Fruit fly (Drosophila melanogaster): ENCODE measurements around the gene CG12523.

Gene CG12523

DNA sequence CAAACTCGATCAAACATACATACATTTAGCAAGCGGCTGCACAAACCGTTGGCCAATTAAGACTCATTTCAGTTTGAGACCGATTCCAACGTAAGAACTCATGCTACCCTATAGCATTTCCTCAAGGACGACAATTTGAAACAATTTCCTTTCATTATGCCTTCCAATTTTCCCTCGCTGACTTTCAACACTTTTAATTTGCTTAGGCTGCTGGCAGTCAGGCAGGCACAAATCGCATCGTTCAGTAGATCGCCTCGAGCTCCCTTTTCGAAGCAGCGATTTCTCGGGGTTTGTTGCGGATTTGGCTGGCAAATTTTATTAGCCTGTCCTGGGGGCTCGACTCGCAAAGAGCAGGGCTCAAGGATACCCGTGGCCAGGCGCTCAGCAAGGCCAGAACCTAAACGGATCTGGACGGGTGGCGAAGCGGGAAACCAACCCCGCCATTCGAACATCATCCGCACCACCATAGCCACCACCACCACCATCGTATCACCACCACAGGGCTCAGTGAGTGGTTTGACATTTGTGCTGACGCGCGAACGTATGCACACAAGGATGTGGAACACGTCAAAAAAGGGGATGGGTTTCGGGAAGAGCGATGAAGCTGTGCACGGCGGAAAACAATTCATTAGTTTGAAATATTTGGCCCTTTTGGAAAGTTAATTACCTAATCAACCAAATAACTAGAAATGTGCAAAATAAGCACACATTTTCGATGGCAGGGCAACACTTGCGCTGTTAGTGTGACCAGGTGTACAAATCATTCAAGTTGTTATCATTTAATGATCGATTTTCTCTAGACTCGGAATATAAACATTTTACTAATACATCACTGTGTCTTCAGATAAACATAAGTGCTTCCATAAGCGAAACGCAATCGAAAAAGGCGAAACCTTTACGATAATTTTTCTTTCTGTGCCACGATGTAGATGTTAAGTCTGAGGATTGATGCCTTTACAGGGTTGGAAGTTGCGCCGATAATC, 43.8 kb downstream of the CG12523 start (continued):
- TF ChIP-seq CG13296 (GFP tag; optimal IDR thresholded peaks at IDR 0.05), result no peak
- TF ChIP-seq ssp (GFP tag; IDR thresholded peaks at IDR 0.05), result no peak
- TF ChIP-seq CG12104 (GFP tag; optimal IDR thresholded peaks at IDR 0.05), result peak; percentile 10
- TF ChIP-seq emc (GFP tag; optimal IDR thresholded peaks at IDR 0.05), result no peak
- peak; percentile 49 for TF ChIP-seq zen (tag; optimal IDR thresholded peaks at IDR 0.05)
- TF ChIP-seq CG43689 (GFP tag; IDR thresholded peaks at IDR 0.05), result no peak
- TF ChIP-seq fd64A (GFP tag; optimal IDR thresholded peaks at IDR 0.05), result no peak
- TF ChIP-seq CG33213 (GFP tag; optimal IDR thresholded peaks at IDR 0.05), result no peak
- no peak for TF ChIP-seq CG18011 (GFP tag; optimal IDR thresholded peaks at IDR 0.05)
- no peak for TF ChIP-seq CG8281 (tag; optimal IDR thresholded peaks at IDR 0.05)
- no peak for TF ChIP-seq Lpt (GFP tag; optimal IDR thresholded peaks at IDR 0.05)
- peak; percentile 63 for TF ChIP-seq CG1603 (tag; optimal IDR thresholded peaks at IDR 0.05)
- TF ChIP-seq CG4404 (GFP tag; IDR thresholded peaks at IDR 0.05), result no peak
- peak; percentile 56 for TF ChIP-seq CG2202 (tag; optimal IDR thresholded peaks at IDR 0.05)
- no peak for TF ChIP-seq Spps (tag; optimal IDR thresholded peaks at IDR 0.05)
- TF ChIP-seq CG6765 (GFP tag; optimal IDR thresholded peaks at IDR 0.05), result no peak
- no peak for TF ChIP-seq Scr (GFP tag; IDR thresholded peaks at IDR 0.05; ENCODE audit: partially characterized antibody)
- TF ChIP-seq CG12659 (GFP tag; optimal IDR thresholded peaks at IDR 0.05), result peak; percentile 35
- peak; percentile 44 for TF ChIP-seq Sox102F (GFP tag; optimal IDR thresholded peaks at IDR 0.05)
- TF ChIP-seq CG17612 (GFP tag; IDR thresholded peaks at IDR 0.05), result no peak
- TF ChIP-seq CTCF (GFP tag; optimal IDR thresholded peaks at IDR 0.05), result no peak
- TF ChIP-seq h (optimal IDR thresholded peaks at IDR 0.05), result no peak
- peak; percentile 15 for TF ChIP-seq CG17385 (GFP tag; optimal IDR thresholded peaks at IDR 0.05)
- no peak for TF ChIP-seq crc (GFP tag; optimal IDR thresholded peaks at IDR 0.05)
- TF ChIP-seq gcm (GFP tag; optimal IDR thresholded peaks at IDR 0.05), result peak; percentile 1
- no peak for TF ChIP-seq en (GFP tag; optimal IDR thresholded peaks at IDR 0.05)
- TF ChIP-seq scrt (GFP tag; optimal IDR thresholded peaks at IDR 0.05), result no peak
- TF ChIP-seq pnt (GFP tag; optimal IDR thresholded peaks at IDR 0.05), result peak; percentile 45
- no peak for TF ChIP-seq tx (GFP tag; optimal IDR thresholded peaks at IDR 0.05)
- no peak for TF ChIP-seq CG13624 (GFP tag; optimal IDR thresholded peaks at IDR 0.05)
- TF ChIP-seq lbe (GFP tag; optimal IDR thresholded peaks at IDR 0.05), result no peak
- no peak for TF ChIP-seq pfk (GFP tag; optimal IDR thresholded peaks at IDR 0.05)
- peak; percentile 36 for TF ChIP-seq CG10543 (GFP tag; optimal IDR thresholded peaks at IDR 0.05)
- TF ChIP-seq maf-S (GFP tag; optimal IDR thresholded peaks at IDR 0.05), result peak; percentile 9
- no peak for TF ChIP-seq Deaf1 (tag; optimal IDR thresholded peaks at IDR 0.05)
- TF ChIP-seq nom (GFP tag; optimal IDR thresholded peaks at IDR 0.05), result no peak
- no peak for TF ChIP-seq Dll (GFP tag; IDR thresholded peaks at IDR 0.05; ENCODE audit: partially characterized antibody)
- TF ChIP-seq p53 (GFP tag; optimal IDR thresholded peaks at IDR 0.05), result no peak
- peak in 1 of 2 experiments; percentile 62 for TF ChIP-seq bsh (GFP tag; optimal IDR thresholded peaks at IDR 0.05)
- TF ChIP-seq fru (optimal IDR thresholded peaks at IDR 0.05), result no peak
- no peak for TF ChIP-seq Elba2 (GFP tag; optimal IDR thresholded peaks at IDR 0.05)
- TF ChIP-seq CG8089 (GFP tag; optimal IDR thresholded peaks at IDR 0.05), result peak; percentile 24
- TF ChIP-seq CG11456 (GFP tag; IDR thresholded peaks at IDR 0.05), result no peak
- TF ChIP-seq tup (GFP tag; optimal IDR thresholded peaks at IDR 0.05), result no peak
- TF ChIP-seq CG16815 (GFP tag; optimal IDR thresholded peaks at IDR 0.05), result peak; percentile 32
- peak; percentile 8 for TF ChIP-seq btn (GFP tag; optimal IDR thresholded peaks at IDR 0.05)
- no peak for TF ChIP-seq CG7271 (tag; optimal IDR thresholded peaks at IDR 0.05)
- TF ChIP-seq CG7786 (GFP tag; optimal IDR thresholded peaks at IDR 0.05), result peak; percentile 35
- peak; percentile 3 for TF ChIP-seq Camta (GFP tag; optimal IDR thresholded peaks at IDR 0.05)
- TF ChIP-seq slbo (GFP tag; IDR thresholded peaks at IDR 0.05), result no peak
